Fruit fly (Drosophila melanogaster): ENCODE measurements around the gene GstZ1.
A peak's percentile ranks its signal among the peaks of the same experiment; 100 is the strongest.

The GstZ1 gene

dm6 chr3R:9433774-9434173 is 22.6 kb downstream of the GstZ1 start:
- TF ChIP-seq CG17801 (GFP tag; optimal IDR thresholded peaks at IDR 0.05; ENCODE audit: partially characterized antibody), result no peak

- no peak for TF ChIP-seq CG17801 (GFP tag; optimal IDR thresholded peaks at IDR 0.05; ENCODE audit: partially characterized antibody)
Measured at dm6 chr3R:9433270-9433669, 23.1 kb downstream of the GstZ1 start.

DNA sequence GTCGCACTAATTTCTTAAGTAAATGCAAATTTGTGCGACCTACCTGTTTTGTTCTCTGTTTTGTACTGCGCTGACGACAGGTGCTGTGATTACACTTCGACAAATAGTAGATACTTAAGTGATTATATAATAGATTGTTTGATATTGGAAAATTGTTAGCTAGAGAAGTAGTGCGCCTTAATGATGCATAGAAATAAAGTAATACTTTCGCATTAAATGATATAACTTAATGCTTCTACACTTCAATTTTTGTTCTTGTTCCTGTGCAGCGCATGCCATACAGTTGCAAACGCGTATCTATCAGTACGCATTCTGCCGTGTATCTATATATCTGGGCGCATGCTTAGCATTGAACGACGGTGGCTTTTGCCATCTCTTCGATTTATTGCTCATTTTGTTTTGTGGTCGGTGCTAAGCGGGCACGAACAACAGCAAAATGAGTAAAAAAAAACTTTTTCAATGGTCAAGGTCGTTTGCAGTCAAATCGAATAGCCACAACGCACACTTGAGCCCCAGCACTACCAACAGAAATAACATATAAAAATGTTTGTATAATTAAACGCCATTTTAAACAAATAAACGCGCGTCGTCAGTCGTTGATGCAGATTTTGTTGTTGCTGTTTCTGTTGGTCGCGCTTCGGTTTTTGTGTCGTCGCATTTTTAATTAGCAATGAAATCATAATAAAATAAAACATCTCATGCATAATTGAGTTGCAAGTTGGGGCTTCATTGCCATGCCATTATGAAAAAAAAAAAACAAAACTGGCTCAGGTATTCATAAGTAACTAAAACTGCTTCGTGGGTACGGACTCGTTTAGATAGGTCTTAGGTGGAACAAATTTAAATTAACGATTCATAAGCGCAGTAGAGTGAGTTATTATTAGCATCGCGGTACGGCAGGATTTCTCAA is 25.7 kb downstream of the GstZ1 start:
- no peak for TF ChIP-seq CG17801 (GFP tag; optimal IDR thresholded peaks at IDR 0.05; ENCODE audit: partially characterized antibody)

DNA sequence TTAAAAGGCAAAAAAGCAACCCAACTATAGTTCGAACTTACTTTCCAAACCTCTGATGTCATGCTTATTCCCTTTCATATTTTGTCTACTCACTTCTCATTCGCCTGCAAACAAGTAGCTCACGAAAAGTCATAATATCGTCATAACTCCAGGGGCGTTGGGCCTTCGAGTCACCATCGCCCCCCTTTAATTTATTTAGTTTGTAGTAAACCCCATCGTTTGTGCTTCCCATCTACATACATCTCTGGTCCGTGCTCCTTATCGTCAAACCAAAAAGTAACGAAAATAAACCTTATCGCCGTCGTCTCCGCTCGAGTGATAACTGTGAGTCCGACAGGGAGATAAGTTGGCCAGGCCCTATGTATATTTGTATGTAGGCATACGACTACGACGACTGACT is 27.4 kb downstream of the GstZ1 start:
- TF ChIP-seq CG17801 (GFP tag; optimal IDR thresholded peaks at IDR 0.05; ENCODE audit: partially characterized antibody), result peak; percentile 22

DNA sequence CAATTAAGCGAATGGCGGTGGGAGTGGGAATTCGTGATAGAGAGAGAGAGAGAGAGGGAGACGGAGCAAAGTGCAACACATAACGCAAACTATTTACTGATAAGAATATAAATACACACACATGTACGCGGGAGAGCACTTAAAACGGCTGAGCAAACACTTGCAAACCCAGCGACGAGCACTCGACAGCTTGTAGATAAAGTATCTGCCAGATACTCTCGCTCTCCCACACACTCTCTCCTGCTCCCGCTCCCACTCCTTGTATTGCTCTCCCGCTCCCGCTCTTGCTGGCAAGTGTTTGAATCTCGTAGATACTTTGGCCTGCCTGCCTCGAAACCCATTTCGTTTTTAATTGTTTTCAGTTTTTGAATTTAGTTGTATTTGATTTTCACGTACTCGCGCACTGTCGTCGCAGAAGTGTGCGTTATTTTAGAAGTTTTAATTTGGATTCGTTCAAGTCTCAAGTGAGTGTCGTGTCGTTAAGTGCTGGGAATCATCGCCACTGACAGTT is 28.1 kb downstream of the GstZ1 start:
- peak; percentile 10 for TF ChIP-seq CG17801 (GFP tag; optimal IDR thresholded peaks at IDR 0.05; ENCODE audit: partially characterized antibody)

- no peak for TF ChIP-seq CG17801 (GFP tag; optimal IDR thresholded peaks at IDR 0.05; ENCODE audit: partially characterized antibody)
Measured at dm6 chr3R:9427328-9427727, 29.0 kb downstream of the GstZ1 start.

DNA sequence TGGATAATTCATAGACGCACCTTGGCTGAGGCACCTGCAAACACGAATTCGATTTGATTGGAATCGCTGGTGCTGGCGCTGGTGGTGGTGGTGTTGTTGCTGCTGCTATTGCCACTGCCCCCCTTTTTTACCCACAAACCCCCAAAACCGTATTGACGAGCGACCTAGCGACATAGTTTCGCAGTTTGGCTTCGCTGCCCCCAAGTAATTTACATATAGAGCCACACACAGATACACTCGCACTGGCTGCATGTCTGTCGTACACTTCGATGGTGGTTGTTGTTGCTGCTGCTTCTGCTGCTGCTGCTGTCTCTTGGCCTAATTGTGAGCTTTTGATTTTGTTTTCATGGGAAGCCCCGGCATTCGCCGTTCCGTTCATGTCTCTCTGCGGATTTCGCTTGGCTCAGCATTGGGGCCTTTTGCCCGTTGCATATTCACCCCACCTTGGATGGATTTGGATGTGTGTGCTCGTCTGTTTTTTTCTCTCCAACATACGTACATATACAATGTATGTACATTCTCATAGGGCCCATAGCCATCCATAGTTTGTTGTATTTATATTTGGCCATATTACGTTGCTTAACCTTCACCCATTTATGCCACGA is 32.2 kb downstream of the GstZ1 start:
- TF ChIP-seq CG17801 (GFP tag; optimal IDR thresholded peaks at IDR 0.05; ENCODE audit: partially characterized antibody), result no peak

DNA sequence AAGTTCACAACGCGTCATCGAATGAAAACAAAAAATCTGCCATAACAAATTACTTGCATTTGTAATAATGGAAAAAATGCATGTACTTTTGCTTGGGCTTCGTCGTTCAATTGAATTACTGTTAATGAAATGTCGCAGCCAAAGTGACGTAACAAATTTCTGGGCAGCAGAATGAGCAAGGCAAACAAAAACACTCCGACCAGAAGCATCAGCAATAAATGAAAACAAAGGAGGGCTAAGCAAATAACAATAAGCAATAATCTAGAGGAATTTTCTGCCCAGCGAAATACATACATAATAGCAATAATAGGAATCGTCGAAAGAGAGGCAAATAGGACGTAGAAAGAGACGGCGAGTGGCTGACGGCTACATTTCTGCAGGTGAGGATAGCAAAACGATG is 34.0 kb downstream of the GstZ1 start:
- TF ChIP-seq CG17801 (GFP tag; optimal IDR thresholded peaks at IDR 0.05; ENCODE audit: partially characterized antibody), result peak; percentile 21

DNA sequence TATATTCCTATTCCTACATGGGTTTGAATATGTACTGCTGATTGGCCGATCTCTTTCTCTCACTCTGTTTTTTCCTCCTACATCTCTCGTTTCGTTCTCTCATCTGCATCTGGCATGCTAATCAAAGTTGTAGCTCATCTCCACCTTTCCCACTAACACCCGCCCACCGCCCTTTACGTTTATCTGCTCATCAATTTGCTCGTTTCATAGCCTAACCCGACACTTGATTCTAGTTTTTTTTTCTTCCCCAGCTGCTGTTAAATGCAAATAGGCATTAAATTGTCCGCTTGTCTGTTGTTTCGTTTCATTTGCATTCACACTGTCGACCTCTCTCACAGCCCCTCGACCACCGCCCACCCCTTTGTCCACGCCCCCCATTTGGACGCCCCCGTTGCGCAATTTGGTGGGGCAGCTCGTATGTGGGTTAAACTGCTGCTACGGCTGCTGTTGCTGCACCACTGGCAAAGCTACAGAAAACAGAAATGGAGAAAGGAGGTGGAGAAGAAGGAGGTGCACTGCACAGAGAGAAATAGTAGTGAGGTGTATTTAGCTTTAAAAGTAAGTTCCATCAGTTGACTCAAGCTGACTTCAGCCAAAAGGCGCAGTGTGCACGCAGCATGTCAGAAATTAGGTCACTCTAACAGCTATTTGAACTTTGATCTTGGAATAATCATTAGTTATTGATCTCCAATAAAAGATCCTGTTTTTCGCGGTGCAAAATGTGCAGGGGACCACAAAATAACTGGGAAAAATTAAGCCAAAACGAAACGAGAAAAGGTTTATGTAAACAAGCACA is 35.7 kb downstream of the GstZ1 start:
- no peak for TF ChIP-seq CG17801 (GFP tag; optimal IDR thresholded peaks at IDR 0.05; ENCODE audit: partially characterized antibody)

DNA sequence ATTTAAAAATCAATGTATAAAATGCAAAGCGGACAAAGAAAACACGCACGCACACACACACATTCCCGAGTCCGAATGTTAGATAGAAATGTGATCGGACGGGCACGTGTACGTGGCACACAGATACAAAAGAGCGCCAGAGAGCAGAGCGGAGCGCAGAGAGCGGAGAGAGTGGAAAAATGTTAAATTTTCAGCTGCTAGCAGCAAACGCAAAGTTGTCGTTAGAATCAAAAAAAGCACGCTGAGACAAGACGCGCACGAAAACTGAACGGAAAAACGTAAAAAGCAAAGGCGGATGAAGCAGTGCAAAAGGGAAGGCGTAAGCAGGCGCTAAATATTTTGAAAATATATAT is 37.1 kb downstream of the GstZ1 start:
- peak; percentile 40 for TF ChIP-seq CG17801 (GFP tag; optimal IDR thresholded peaks at IDR 0.05; ENCODE audit: partially characterized antibody)

DNA sequence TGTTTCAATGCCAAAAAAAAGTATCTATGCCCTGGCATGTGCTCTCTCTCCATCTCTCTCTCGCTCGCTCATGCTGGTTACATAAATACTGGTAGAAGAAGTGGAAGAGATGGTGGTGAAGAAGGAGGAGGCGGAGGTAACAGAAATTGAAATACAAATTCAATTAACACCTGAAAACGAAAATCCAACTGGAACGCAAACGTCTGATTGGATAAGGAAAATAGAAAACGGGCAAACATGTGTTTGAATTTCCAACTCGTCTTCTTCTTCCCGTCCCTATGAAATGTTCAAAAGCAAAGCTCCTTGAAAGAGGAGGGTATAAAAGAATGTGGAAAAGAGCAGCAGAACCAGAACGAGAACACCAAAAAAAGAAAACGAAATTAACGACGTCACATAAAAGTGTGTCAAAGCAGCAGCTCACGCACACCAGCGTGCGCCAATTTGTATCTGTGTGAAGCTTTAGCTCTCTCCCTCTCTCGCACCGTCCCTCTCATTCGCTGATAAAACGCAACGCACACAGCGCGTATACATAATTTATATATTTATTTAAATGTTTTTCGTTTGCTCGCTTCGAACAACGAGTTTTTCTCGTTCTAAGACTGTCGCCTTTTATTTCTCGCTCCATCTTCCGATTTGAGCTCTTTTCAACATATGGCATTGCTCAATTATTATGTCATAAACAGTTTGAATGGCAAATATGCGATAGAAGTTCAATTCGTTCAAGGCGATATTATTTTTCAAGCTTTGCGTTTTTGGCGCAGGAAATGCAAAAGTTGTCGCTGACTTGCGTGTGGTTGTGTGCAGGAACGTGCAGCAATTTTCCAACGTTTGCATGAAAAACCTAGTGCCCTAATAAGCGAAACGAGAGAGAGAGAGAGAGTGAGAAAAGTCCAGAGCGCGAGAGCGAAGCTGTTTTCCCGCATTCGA is 37.7 kb downstream of the GstZ1 start:
- no peak for TF ChIP-seq CG17801 (GFP tag; optimal IDR thresholded peaks at IDR 0.05; ENCODE audit: partially characterized antibody)

DNA sequence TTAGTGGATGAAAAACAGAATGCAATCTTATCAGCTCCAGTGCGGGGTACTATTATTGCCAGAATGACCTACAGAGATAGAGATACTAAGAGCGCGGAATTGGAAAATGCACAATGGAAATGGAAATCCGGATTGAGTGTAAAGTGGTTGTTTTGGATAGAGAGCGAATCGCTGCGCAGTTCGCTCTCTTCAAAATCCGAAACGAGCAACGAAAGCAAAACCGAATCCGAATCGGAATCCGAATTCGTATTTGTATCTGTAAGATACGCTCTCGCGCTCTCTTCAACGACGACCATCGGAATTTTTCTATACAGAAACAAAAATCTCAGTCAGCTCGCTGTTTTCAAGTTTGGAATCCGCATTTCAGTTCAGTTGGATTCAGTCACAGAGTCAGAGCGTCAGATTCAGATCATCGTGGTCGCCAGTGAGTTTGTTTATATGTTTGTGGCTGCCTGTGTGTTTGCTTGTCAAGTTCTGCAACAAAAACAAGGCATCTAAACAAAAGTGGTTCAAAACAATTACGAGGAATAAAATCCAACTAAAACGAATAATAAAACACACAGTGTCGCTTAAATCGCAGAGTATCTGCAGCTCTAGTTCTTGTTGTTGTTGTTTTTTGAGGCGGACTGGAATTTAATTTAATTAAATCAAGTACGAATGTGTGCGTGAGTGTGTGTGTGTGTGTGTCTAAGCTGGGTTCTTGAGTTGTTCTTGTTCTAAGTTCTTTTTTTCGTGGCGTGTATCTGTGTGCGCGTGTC is 38.6 kb downstream of the GstZ1 start, which contains the start of gene ps:
TSS of gene ps (plus strand) at position 364 of the 758 bp plus-strand sequence.
- peak; percentile 53 for TF ChIP-seq CG17801 (GFP tag; optimal IDR thresholded peaks at IDR 0.05; ENCODE audit: partially characterized antibody)

dm6 chr3R:9416951-9417350 is 39.4 kb downstream of the GstZ1 start:
- no peak for TF ChIP-seq CG17801 (GFP tag; optimal IDR thresholded peaks at IDR 0.05; ENCODE audit: partially characterized antibody)

Data from ovary, adult (tissue).